Fruit fly (Drosophila melanogaster): ENCODE results near the gene Ssb-c31a.

Gene Ssb-c31a

DNA sequence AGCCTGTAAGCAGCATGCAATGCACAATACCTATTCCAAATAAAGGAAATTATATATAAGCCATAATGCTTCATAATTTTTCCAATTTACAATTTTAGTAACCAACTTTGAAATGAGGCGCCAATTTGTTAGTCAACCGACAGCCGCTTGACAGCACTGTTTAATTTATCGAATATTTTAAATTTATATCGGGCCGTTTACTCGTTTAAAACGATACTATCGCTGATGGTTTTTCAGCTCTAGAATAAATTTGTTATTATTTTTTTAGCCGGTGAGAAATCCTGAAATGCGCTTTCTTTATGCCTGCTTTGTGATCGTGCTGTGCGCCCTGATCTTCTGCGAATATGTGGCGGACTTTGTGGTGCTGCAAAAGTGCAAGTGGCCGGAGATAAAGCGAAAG, 12.4 kb upstream of the Ssb-c31a start, which contains the start of gene PGAP5 (continued):
- peak; percentile 47 for TF ChIP-seq MESR4 (GFP tag; optimal IDR thresholded peaks at IDR 0.05)
- no peak for TF ChIP-seq sqz (GFP tag; optimal IDR thresholded peaks at IDR 0.05)
- TF ChIP-seq org-1 (GFP tag; optimal IDR thresholded peaks at IDR 0.05), result no peak
- TF ChIP-seq CG31441 (GFP tag; IDR thresholded peaks at IDR 0.05), result no peak
- peak; percentile 95 for TF ChIP-seq Bgb (GFP tag; IDR thresholded peaks at IDR 0.05; ENCODE audit: partially characterized antibody)
- TF ChIP-seq CG7556 (GFP tag; optimal IDR thresholded peaks at IDR 0.05), result no peak
- TF ChIP-seq vnd (GFP tag; IDR thresholded peaks at IDR 0.05; ENCODE audit: partially characterized antibody), result peak; percentile 87
- TF ChIP-seq CG13296 (GFP tag; optimal IDR thresholded peaks at IDR 0.05), result no peak
- TF ChIP-seq CG2120 (GFP tag; optimal IDR thresholded peaks at IDR 0.05), result peak; percentile 60
- TF ChIP-seq dysf (GFP tag; IDR thresholded peaks at IDR 0.05), result no peak
- TF ChIP-seq CG12219 (GFP tag; optimal IDR thresholded peaks at IDR 0.05), result no peak
- TF ChIP-seq Vsx1 (GFP tag; optimal IDR thresholded peaks at IDR 0.05), result no peak
- TF ChIP-seq fu2 (GFP tag; optimal IDR thresholded peaks at IDR 0.05), result peak; percentile 20
- TF ChIP-seq rib (GFP tag; IDR thresholded peaks at IDR 0.05), result no peak
- TF ChIP-seq CG4282 (GFP tag; optimal IDR thresholded peaks at IDR 0.05), result no peak
- TF ChIP-seq CG17361 (GFP tag; IDR thresholded peaks at IDR 0.05), result no peak
- TF ChIP-seq trem (tag; optimal IDR thresholded peaks at IDR 0.05), result peak; percentile 27
- TF ChIP-seq prd (optimal IDR thresholded peaks at IDR 0.05), result no peak
- TF ChIP-seq prd (GFP tag; IDR thresholded peaks at IDR 0.05), result no peak
- peak; percentile 32 for TF ChIP-seq CG30403 (GFP tag; optimal IDR thresholded peaks at IDR 0.05)
- TF ChIP-seq Opbp (GFP tag; IDR thresholded peaks at IDR 0.05; ENCODE audit: partially characterized antibody), result peak; percentile 93
- no peak for TF ChIP-seq CG4328 (GFP tag; optimal IDR thresholded peaks at IDR 0.05)
- no peak for TF ChIP-seq CG6854 (GFP tag; optimal IDR thresholded peaks at IDR 0.05)
- TF ChIP-seq ac (GFP tag; optimal IDR thresholded peaks at IDR 0.05), result no peak
- no peak for TF ChIP-seq TFAM (GFP tag; optimal IDR thresholded peaks at IDR 0.05)
- no peak for TF ChIP-seq btn (GFP tag; optimal IDR thresholded peaks at IDR 0.05)
- no peak for TF ChIP-seq CG14014 (GFP tag; IDR thresholded peaks at IDR 0.05)
- TF ChIP-seq Ada2b (GFP tag; IDR thresholded peaks at IDR 0.05), result no peak
- TF ChIP-seq az2 (GFP tag; optimal IDR thresholded peaks at IDR 0.05), result no peak
- no peak for TF ChIP-seq CG14667 (GFP tag; IDR thresholded peaks at IDR 0.05)
- TF ChIP-seq jumu (GFP tag; optimal IDR thresholded peaks at IDR 0.05), result no peak
- no peak for TF ChIP-seq bcd (GFP tag; optimal IDR thresholded peaks at IDR 0.05)
- no peak for TF ChIP-seq Meics (GFP tag; optimal IDR thresholded peaks at IDR 0.05)
- TF ChIP-seq HmgZ (tag; optimal IDR thresholded peaks at IDR 0.05), result peak; percentile 54
- no peak for TF ChIP-seq br (optimal IDR thresholded peaks at IDR 0.05)
- TF ChIP-seq CG15269 (tag; optimal IDR thresholded peaks at IDR 0.05), result no peak
- no peak for TF ChIP-seq Fer2 (tag; optimal IDR thresholded peaks at IDR 0.05)
- TF ChIP-seq Fer3 (tag; optimal IDR thresholded peaks at IDR 0.05), result no peak
- TF ChIP-seq CG8765 (GFP tag; IDR thresholded peaks at IDR 0.05), result no peak
- TF ChIP-seq tna (GFP tag; IDR thresholded peaks at IDR 0.05; ENCODE audit: partially characterized antibody), result peak; percentile 81
- no peak for TF ChIP-seq fru (optimal IDR thresholded peaks at IDR 0.05)
- no peak for TF ChIP-seq Atf-2 (GFP tag; optimal IDR thresholded peaks at IDR 0.05)
- no peak for TF ChIP-seq psq (GFP tag; optimal IDR thresholded peaks at IDR 0.05)
- TF ChIP-seq scrt (GFP tag; optimal IDR thresholded peaks at IDR 0.05), result no peak
- TF ChIP-seq D (optimal IDR thresholded peaks at IDR 0.05), result no peak
- no peak for TF ChIP-seq D (GFP tag; optimal IDR thresholded peaks at IDR 0.05)
- TF ChIP-seq CG12391 (tag; optimal IDR thresholded peaks at IDR 0.05), result no peak
- TF ChIP-seq CG13894 (tag; optimal IDR thresholded peaks at IDR 0.05), result no peak
- no peak for TF ChIP-seq CG8359 (GFP tag; optimal IDR thresholded peaks at IDR 0.05; ENCODE audit: borderline replicate concordance)
- TF ChIP-seq nom (GFP tag; optimal IDR thresholded peaks at IDR 0.05), result no peak
- no peak for TF ChIP-seq Eip74EF (GFP tag; optimal IDR thresholded peaks at IDR 0.05)
- TF ChIP-seq Hmx (GFP tag; optimal IDR thresholded peaks at IDR 0.05), result no peak
- TF ChIP-seq CG3407 (GFP tag; optimal IDR thresholded peaks at IDR 0.05), result no peak

Measured in whole organism, embryonic.